Worm (Caenorhabditis elegans): ENCODE results near the gene pfd-5.
A peak's percentile ranks its signal among the peaks of the same experiment; 100 is the strongest.

pfd-5 gene

ce11 chrIII:7201378-7202256, 2.9 kb upstream of the pfd-5 start, which contains the start of gene dpy-31 (continued):
- TF ChIP-seq gei-8 (GFP tag; optimal IDR thresholded peaks at IDR 0.05) (no peak), lir-3 (tag; optimal IDR thresholded peaks at IDR 0.05) (no peak), mdl-1 (tag; optimal IDR thresholded peaks at IDR 0.05) (peak in 1 of 2 experiments; percentile 15), lim-7 (GFP tag; IDR thresholded peaks at IDR 0.05) (no peak), ceh-32 (tag; optimal IDR thresholded peaks at IDR 0.05; ENCODE audit: poor library complexity) (no peak), unc-62 (GFP tag; optimal IDR thresholded peaks at IDR 0.05 in 1 of 2) (peak in 1 of 2 experiments; percentile 95), unc-62 (tag; optimal IDR thresholded peaks at IDR 0.05) (no peak), nhr-11 (tag; optimal IDR thresholded peaks at IDR 0.05) (no peak), F37D6.2 (tag; optimal IDR thresholded peaks at IDR 0.05) (no peak), mep-1 (tag; optimal IDR thresholded peaks at IDR 0.05) (peak; percentile 58), F49E8.2 (tag; optimal IDR thresholded peaks at IDR 0.05; ENCODE audit: borderline replicate concordance) (no peak), snpc-1.2 (GFP tag; IDR thresholded peaks at IDR 0.05) (no peak), duxl-1 (tag; optimal IDR thresholded peaks at IDR 0.05; ENCODE audit: poor library complexity) (no peak), Y5F2A.4 (GFP tag; optimal IDR thresholded peaks at IDR 0.05) (no peak), nhr-28 (tag; optimal IDR thresholded peaks at IDR 0.05) (peak; percentile 21)

- TF ChIP-seq dve-1 (tag; optimal IDR thresholded peaks at IDR 0.05; ENCODE audit: insufficient read depth) (peak; percentile 17), mep-1 (tag; optimal IDR thresholded peaks at IDR 0.05) (peak; percentile 25), spr-1 (tag; optimal IDR thresholded peaks at IDR 0.05) (no peak), Y48G9A.11 (GFP tag; IDR thresholded peaks at IDR 0.05) (no peak), cey-2 (tag; optimal IDR thresholded peaks at IDR 0.05; ENCODE audit: borderline replicate concordance, insufficient read depth) (peak; percentile 17)
Observed at ce11 chrIII:7199467-7199866, 783 bp upstream of the pfd-5 start.

ce11 chrIII:7197973-7198372, 711 bp downstream of the pfd-5 start, which contains the start of gene exos-9:
Gene exos-9 (minus strand): TSS chrIII:7198073.
- TF ChIP-seq snpc-4 (tag; optimal IDR thresholded peaks at IDR 0.05) (no peak), mxl-3 (GFP tag; optimal IDR thresholded peaks at IDR 0.05) (no peak), daf-16 (GFP tag; optimal IDR thresholded peaks at IDR 0.05) (no peak), daf-16 (tag; optimal IDR thresholded peaks at IDR 0.05) (no peak), aha-1 (tag) (peak; percentile 31)

- TF ChIP-seq F26F4.8 (GFP tag; conservative IDR thresholded peaks at IDR 0.05) = no peak
- peak; percentile 68 for TF ChIP-seq aha-1 (tag)
Observed at ce11 chrIII:7195325-7195724, 3.4 kb downstream of the pfd-5 start, which contains the start of gene F37C12.18. Gene F37C12.18 (minus strand): TSS chrIII:7195425.

- TF ChIP-seq D1046.2 (GFP tag; IDR thresholded peaks at IDR 0.05) = no peak
- TF ChIP-seq nhr-42 (GFP tag; IDR thresholded peaks at IDR 0.05) = no peak
- no peak for TF ChIP-seq aha-1 (tag)
- TF ChIP-seq aly-2 (tag; optimal IDR thresholded peaks at IDR 0.05) = no peak
- TF ChIP-seq skn-1 (tag; optimal IDR thresholded peaks at IDR 0.05) = no peak
- no peak for TF ChIP-seq zip-2 (tag; optimal IDR thresholded peaks at IDR 0.05)
- TF ChIP-seq T26A8.4 (GFP tag; IDR thresholded peaks at IDR 0.05) = no peak
- no peak for TF ChIP-seq spr-1 (tag; optimal IDR thresholded peaks at IDR 0.05)
- no peak for TF ChIP-seq lir-3 (tag; optimal IDR thresholded peaks at IDR 0.05)
- no peak for TF ChIP-seq F26F4.8 (GFP tag; conservative IDR thresholded peaks at IDR 0.05)
- TF ChIP-seq jun-1 (tag; optimal IDR thresholded peaks at IDR 0.05) = no peak
- TF ChIP-seq lin-13 (GFP tag; optimal IDR thresholded peaks at IDR 0.05) = no peak
- TF ChIP-seq R02D3.7 (tag; optimal IDR thresholded peaks at IDR 0.05) = no peak
- TF ChIP-seq ces-1 (GFP tag; optimal IDR thresholded peaks at IDR 0.05) = no peak
- no peak for TF ChIP-seq tra-1 (GFP tag; IDR thresholded peaks at IDR 0.05)
- TF ChIP-seq unc-130 (GFP tag; optimal IDR thresholded peaks at IDR 0.05) = no peak
- TF ChIP-seq rbr-2 (tag; optimal IDR thresholded peaks at IDR 0.05) = no peak
Observed at ce11 chrIII:7192942-7193665, 5.6 kb downstream of the pfd-5 start, which contains the start of gene mec-14. Gene mec-14 (minus strand): TSS chrIII:7192992.
